Worm (Caenorhabditis elegans): ENCODE measurements around the gene str-43.
A peak's percentile ranks its signal among the peaks of the same experiment; 100 is the strongest.

str-43 gene

DNA sequence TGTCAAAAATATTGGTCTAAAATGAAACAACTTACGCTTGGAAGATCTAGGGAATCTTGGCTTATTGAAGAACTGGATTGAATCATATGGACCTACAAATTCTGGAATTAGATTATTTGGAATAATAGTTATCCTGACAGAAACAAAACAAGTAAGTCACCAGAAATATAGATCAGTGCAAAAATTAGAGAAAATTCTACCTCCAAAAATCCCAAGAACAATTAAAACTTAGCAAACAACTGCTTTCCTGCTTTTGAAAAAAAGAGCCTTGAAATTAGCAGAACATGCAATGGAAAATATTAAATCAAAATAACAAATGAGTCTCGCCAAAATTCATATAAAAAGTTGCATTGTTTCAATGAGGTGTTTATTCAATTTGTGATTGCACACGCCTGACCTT, 21.2 kb upstream of the str-43 start, which contains the start of gene nhr-60:
nhr-60 (minus strand) TSS at position 101 of the 400 bp plus-strand sequence.
- TF ChIP-seq lir-1 (GFP tag; conservative IDR thresholded peaks at IDR 0.05): no peak

DNA sequence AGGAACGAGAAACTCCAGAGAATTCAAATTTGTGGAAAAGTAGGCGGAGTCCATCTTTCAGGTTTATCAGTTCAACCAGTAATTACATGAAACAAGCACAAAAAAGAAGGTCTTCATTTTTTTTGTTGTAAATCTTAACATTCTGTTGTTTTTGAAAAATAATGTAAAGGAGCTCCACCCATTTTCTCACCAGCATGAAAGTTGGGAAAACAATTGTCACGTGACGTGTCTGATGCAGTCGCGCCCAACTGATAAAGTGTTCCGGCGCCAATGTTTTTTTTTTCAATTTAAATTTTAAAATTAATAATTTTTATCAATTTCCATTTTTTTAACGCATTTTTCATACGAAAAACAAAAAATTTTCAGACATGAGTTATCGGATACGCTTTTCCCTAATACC, 17.1 kb upstream of the str-43 start, which contains the start of gene F57A10.4:
F57A10.4 (plus strand) TSS at position 367 of the 400 bp plus-strand sequence.
- TF ChIP-seq pha-4 (tag; optimal IDR thresholded peaks at IDR 0.05) (no peak), repo-1 (tag; optimal IDR thresholded peaks at IDR 0.05) (no peak), mcd-1 (GFP tag; IDR thresholded peaks at IDR 0.05) (peak; percentile 36; the same call in 1 of the 2 replicates), lin-35 (GFP tag; optimal IDR thresholded peaks at IDR 0.05) (no peak), Y56A3A.18 (GFP tag; IDR thresholded peaks at IDR 0.05) (no peak), xnd-1 (tag; optimal IDR thresholded peaks at IDR 0.05) (no peak), efl-1 (GFP tag; optimal IDR thresholded peaks at IDR 0.05) (peak; percentile 45), ztf-18 (tag; optimal IDR thresholded peaks at IDR 0.05) (peak; percentile 35), F10E7.11 (tag; optimal IDR thresholded peaks at IDR 0.05) (no peak), ceh-100 (GFP tag; IDR thresholded peaks at IDR 0.05) (peak; percentile 85), ceh-91 (GFP tag; IDR thresholded peaks at IDR 0.05) (peak; percentile 29; the same call in 1 of the 2 replicates), F55B11.4 (tag; optimal IDR thresholded peaks at IDR 0.05; ENCODE audit: borderline replicate concordance, insufficient read depth) (no peak), F57A8.1 (GFP tag; optimal IDR thresholded peaks at IDR 0.05) (no peak), attf-6 (GFP tag; IDR thresholded peaks at IDR 0.05) (no peak), mel-28 (tag; optimal IDR thresholded peaks at IDR 0.05; ENCODE audit: borderline replicate concordance) (no peak), egl-18 (GFP tag; IDR thresholded peaks at IDR 0.05) (no peak), ztf-22 (GFP tag; optimal IDR thresholded peaks at IDR 0.05) (no peak), F23B12.7 (tag; optimal IDR thresholded peaks at IDR 0.05; ENCODE audit: insufficient read depth) (no peak), snpc-4 (GFP tag; optimal IDR thresholded peaks at IDR 0.05) (no peak), snpc-4 (tag; optimal IDR thresholded peaks at IDR 0.05) (no peak), lsy-27 (tag; optimal IDR thresholded peaks at IDR 0.05; ENCODE audit: borderline replicate concordance, insufficient read depth) (no peak), madf-6 (GFP tag; IDR thresholded peaks at IDR 0.05) (peak; percentile 38; the same call in 1 of the 2 replicates), Y95B8A.8 (GFP tag; IDR thresholded peaks at IDR 0.05) (no peak), atf-7 (tag; optimal IDR thresholded peaks at IDR 0.05) (no peak), gei-17 (GFP tag; optimal IDR thresholded peaks at IDR 0.05) (no peak), D2030.7 (GFP tag; IDR thresholded peaks at IDR 0.05) (peak; percentile 46; the same call in 1 of the 2 replicates), B0336.3 (GFP tag; IDR thresholded peaks at IDR 0.05) (no peak)

DNA sequence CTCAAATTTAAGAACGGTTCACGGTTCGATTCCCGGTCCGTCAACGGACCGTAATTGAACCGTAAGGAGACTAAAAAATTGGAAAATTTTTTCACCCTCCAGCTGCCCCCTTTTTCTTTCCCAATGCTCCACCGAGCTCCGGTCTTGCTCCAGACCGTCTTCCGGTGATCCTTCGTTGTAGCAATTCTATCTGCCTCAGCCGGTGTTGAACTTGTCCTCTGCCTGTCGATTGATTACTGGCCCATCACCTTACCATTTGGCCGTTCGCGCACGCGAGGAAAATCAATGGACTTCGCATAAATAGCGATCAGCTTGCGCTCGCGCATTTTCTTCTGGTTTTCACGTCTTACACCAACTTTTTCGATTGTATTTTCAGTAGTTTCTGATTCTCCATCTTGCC, 15.4 kb upstream of the str-43 start:
- peak; percentile 85 for TF ChIP-seq ekl-4 (GFP tag; IDR thresholded peaks at IDR 0.05)
- TF ChIP-seq F39B2.1 (GFP tag; IDR thresholded peaks at IDR 0.05): peak; percentile 74
- TF ChIP-seq B0336.3 (GFP tag; IDR thresholded peaks at IDR 0.05): 0 out of 2 replicates have a peak, but pooled peaks have one; percentile 30
- TF ChIP-seq ceh-91 (GFP tag; IDR thresholded peaks at IDR 0.05): 0 out of 2 replicates have a peak, but pooled peaks have one; percentile 19
- peak; percentile 75 for TF ChIP-seq hmg-20 (GFP tag; IDR thresholded peaks at IDR 0.05)
- TF ChIP-seq nhr-90 (tag; optimal IDR thresholded peaks at IDR 0.05): peak; percentile 19
- peak; percentile 69; the same call in 1 of the 2 replicates for TF ChIP-seq Y95B8A.8 (GFP tag; IDR thresholded peaks at IDR 0.05)
- TF ChIP-seq ceh-40 (GFP tag; IDR thresholded peaks at IDR 0.05): 0 out of 2 replicates have a peak, but pooled peaks have one; percentile 40
- peak; percentile 86; the same call in 1 of the 2 replicates for TF ChIP-seq nhr-120 (GFP tag; IDR thresholded peaks at IDR 0.05)
- TF ChIP-seq rcor-1 (GFP tag; IDR thresholded peaks at IDR 0.05): peak; percentile 80
- TF ChIP-seq mcd-1 (GFP tag; IDR thresholded peaks at IDR 0.05): peak; percentile 79
- TF ChIP-seq ceh-58 (GFP tag; IDR thresholded peaks at IDR 0.05): peak; percentile 91
- 0 out of 2 replicates have a peak, but pooled peaks have one; percentile 60 for TF ChIP-seq sea-2 (GFP tag; IDR thresholded peaks at IDR 0.05)
- TF ChIP-seq madf-6 (GFP tag; IDR thresholded peaks at IDR 0.05): peak; percentile 79
- peak; percentile 39 for TF ChIP-seq madf-8 (GFP tag; conservative IDR thresholded peaks at IDR 0.05)
- TF ChIP-seq pbrm-1 (GFP tag; IDR thresholded peaks at IDR 0.05): peak; percentile 76
- peak; percentile 22 for TF ChIP-seq mes-4 (tag; optimal IDR thresholded peaks at IDR 0.05)
- peak; percentile 52 for TF ChIP-seq lin-54 (GFP tag; optimal IDR thresholded peaks at IDR 0.05)
- peak; percentile 82 for TF ChIP-seq tbp1 (GFP tag; optimal IDR thresholded peaks at IDR 0.05)
- TF ChIP-seq ztf-28 (GFP tag; IDR thresholded peaks at IDR 0.05): peak; percentile 77; the same call in 1 of the 2 replicates
- TF ChIP-seq bed-2 (GFP tag; IDR thresholded peaks at IDR 0.05): peak; percentile 85
- TF ChIP-seq aptf-3 (GFP tag; IDR thresholded peaks at IDR 0.05): peak; percentile 95; the same call in 1 of the 2 replicates
- 0 out of 2 replicates have a peak, but pooled peaks have one; percentile 37 for TF ChIP-seq lir-1 (GFP tag; conservative IDR thresholded peaks at IDR 0.05)

Measured in whole organism, young adult.